Worm (Caenorhabditis elegans) whole organism, L1 larva: Measurements from ENCODE around the gene F25E2.2.

Experiments used
- C34B4.2 ChIP-seq: sonication (generic microtip); optimal IDR thresholded peaks from 2 replicates; lab custom pipeline; 2017; ENCODE audit warnings: mild to moderate bottlenecking, missing genetic modification characterization, missing compliant biosample characterization
- Y116A8C.19 ChIP-seq: sonication (generic microtip); optimal IDR thresholded peaks from 2 replicates; lab custom pipeline; 2016; ENCODE audit warnings: missing compliant biosample characterization, missing genetic modification characterization, borderline replicate concordance
- aha-1 ChIP-seq: fragments of 150-350 bp; optimal IDR thresholded peaks from 2 replicates; lab custom pipeline; 2014; ENCODE audit warnings: missing biosample characterization, missing genetic modification characterization
- alr-1 ChIP-seq: fragments of 200-800 bp; sonication (Bioruptor generic); optimal IDR thresholded peaks from 2 replicates; lab custom pipeline; 2018; ENCODE audit warnings: borderline replicate concordance, mild to moderate bottlenecking, missing genetic modification characterization, missing compliant biosample characterization
- ceh-63 ChIP-seq: fragments of 200-800 bp; sonication (Bioruptor generic); optimal IDR thresholded peaks from 2 replicates; lab custom pipeline; 2018; ENCODE audit warnings: mild to moderate bottlenecking, missing genetic modification characterization, missing compliant biosample characterization
- ceh-88 ChIP-seq: fragments of 200-800 bp; sonication (Bioruptor generic); IDR thresholded peaks from 2 replicates; pipeline ENCODE4 v1.3.6; 2022; ENCODE audit warnings: missing genetic modification characterization, missing compliant biosample characterization
- ces-1 ChIP-seq: fragments of 150-350 bp; optimal IDR thresholded peaks from 2 replicates; lab custom pipeline; 2014; ENCODE audit warnings: missing biosample characterization, missing genetic modification reagents, missing genetic modification characterization
- efl-1 ChIP-seq, 4 experiments: fragments of 150-350 bp; optimal IDR thresholded peaks in 3 of 4; peaks in 1 of 4; 1 replicate in 1 of 4; 2 replicates in 3 of 4; lab custom pipeline; 2014; ENCODE audit warnings: missing biosample characterization in 2 of 4, missing genetic modification characterization in 2 of 4, missing genetic modification reagents in 2 of 4
- efl-3 ChIP-seq: fragments of 200-800 bp; sonication (Bioruptor generic); optimal IDR thresholded peaks from 2 replicates; lab custom pipeline; 2018; ENCODE audit warnings: mild to moderate bottlenecking, missing genetic modification characterization, missing compliant biosample characterization
- egl-13 ChIP-seq: sonication (generic microtip); optimal IDR thresholded peaks from 2 replicates; lab custom pipeline; 2016; ENCODE audit warnings: missing genotype, missing genetic modification reagents, missing genetic modification characterization, missing compliant biosample characterization
- elt-2 ChIP-seq: sonication (generic microtip); optimal IDR thresholded peaks from 2 replicates; lab custom pipeline; 2016; ENCODE audit warnings: missing genetic modification characterization, mild to moderate bottlenecking, inconsistent platforms, missing compliant biosample characterization, missing genetic modification reagents
- fkh-10 ChIP-seq: sonication (generic microtip); optimal IDR thresholded peaks from 2 replicates; lab custom pipeline; 2017; ENCODE audit warnings: missing biosample characterization, missing genetic modification reagents, missing genetic modification characterization
- fkh-8 ChIP-seq: sonication (generic microtip); optimal IDR thresholded peaks from 2 replicates; lab custom pipeline; 2016; ENCODE audit warnings: mild to moderate bottlenecking, missing genetic modification characterization, missing compliant biosample characterization
- hlh-17 ChIP-seq: fragments of 200-800 bp; sonication (Bioruptor generic); optimal IDR thresholded peaks from 2 replicates; lab custom pipeline; 2018; ENCODE audit warnings: missing genetic modification characterization, mild to moderate bottlenecking, missing compliant biosample characterization, moderate library complexity, borderline replicate concordance
- lin-13 ChIP-seq: fragments of 150-350 bp; optimal IDR thresholded peaks from 2 replicates; lab custom pipeline; 2014; ENCODE audit warnings: missing biosample characterization, missing genetic modification reagents, missing genetic modification characterization
- lin-14 ChIP-seq: fragments of 200-800 bp; sonication (Bioruptor generic); optimal IDR thresholded peaks from 2 replicates; lab custom pipeline; 2018; ENCODE audit warnings: mild to moderate bottlenecking, missing genetic modification characterization, moderate library complexity, missing compliant biosample characterization
- lin-35 ChIP-seq, 2 experiments: fragments of 150-350 bp; optimal IDR thresholded peaks; 2 replicates each; lab custom pipeline; 2014; ENCODE audit warnings: missing biosample characterization in 2 of 2, missing genetic modification characterization in 2 of 2, missing genetic modification reagents in 2 of 2
- nhr-12 ChIP-seq: sonication (generic microtip); optimal IDR thresholded peaks from 2 replicates; lab custom pipeline; 2017; ENCODE audit warnings: missing biosample characterization, missing genetic modification characterization
- nhr-19 ChIP-seq: fragments of 200-800 bp; sonication (Bioruptor generic); conservative IDR thresholded peaks from 2 replicates; pipeline ENCODE4 v1.3.6; 2022; ENCODE audit warnings: missing genetic modification characterization, missing compliant biosample characterization
- nhr-28 ChIP-seq: fragments of 150-350 bp; optimal IDR thresholded peaks from 2 replicates; lab custom pipeline; 2014; ENCODE audit warnings: missing biosample characterization, missing genetic modification characterization
- nhr-47 ChIP-seq: sonication (generic microtip); optimal IDR thresholded peaks from 2 replicates; lab custom pipeline; 2016; ENCODE audit warnings: mild to moderate bottlenecking, missing genetic modification characterization, moderate library complexity, missing compliant biosample characterization
- nhr-71 ChIP-seq: sonication (generic microtip); optimal IDR thresholded peaks from 2 replicates; lab custom pipeline; 2016; ENCODE audit warnings: mild to moderate bottlenecking, missing genetic modification characterization, moderate library complexity, missing compliant biosample characterization
- nhr-76 ChIP-seq: sonication (generic microtip); optimal IDR thresholded peaks from 2 replicates; lab custom pipeline; 2017; ENCODE audit warnings: missing biosample characterization, missing genetic modification characterization
- nhr-77 ChIP-seq: fragments of 150-350 bp; optimal IDR thresholded peaks from 2 replicates; lab custom pipeline; 2014; ENCODE audit warnings: missing biosample characterization, missing genetic modification characterization
- nhr-90 ChIP-seq: sonication (generic microtip); optimal IDR thresholded peaks from 2 replicates; lab custom pipeline; 2016; ENCODE audit warnings: mild to moderate bottlenecking, missing genetic modification characterization, missing compliant biosample characterization; ENCODE audit not compliant: poor library complexity
- pag-3 ChIP-seq: sonication (generic microtip); optimal IDR thresholded peaks from 2 replicates; lab custom pipeline; 2017; ENCODE audit warnings: missing genetic modification characterization, mild to moderate bottlenecking, missing compliant biosample characterization, antibody characterized with exemption, borderline replicate concordance; ENCODE audit not compliant: insufficient read depth
- pax-3 ChIP-seq: fragments of 200-800 bp; sonication (Bioruptor generic); optimal IDR thresholded peaks from 2 replicates; lab custom pipeline; 2018; ENCODE audit warnings: mild to moderate bottlenecking, missing genetic modification characterization, moderate library complexity, missing compliant biosample characterization
- rnt-1 ChIP-seq: sonication (generic microtip); optimal IDR thresholded peaks from 2 replicates; lab custom pipeline; 2016; ENCODE audit warnings: mild to moderate bottlenecking, missing genetic modification characterization, moderate library complexity, missing compliant biosample characterization
- sptf-1 ChIP-seq: fragments of 150-350 bp; optimal IDR thresholded peaks from 2 replicates; lab custom pipeline; 2014; ENCODE audit warnings: missing biosample characterization, missing genetic modification characterization
- swsn-7 ChIP-seq: sonication (generic microtip); optimal IDR thresholded peaks from 2 replicates; lab custom pipeline; 2016; ENCODE audit warnings: missing genetic modification characterization, missing compliant biosample characterization
- unc-62 ChIP-seq: fragments of 150-350 bp; optimal IDR thresholded peaks from 2 replicates; lab custom pipeline; 2014; ENCODE audit warnings: missing biosample characterization, missing genetic modification reagents, missing genetic modification characterization
- vab-15 ChIP-seq: sonication (generic microtip); optimal IDR thresholded peaks from 2 replicates; lab custom pipeline; 2017; ENCODE audit warnings: missing genotype, mild to moderate bottlenecking, missing genetic modification characterization, missing compliant biosample characterization
- zag-1 ChIP-seq: fragments of 150-350 bp; optimal IDR thresholded peaks from 2 replicates; lab custom pipeline; 2014; ENCODE audit warnings: missing biosample characterization, missing genetic modification characterization
- zip-4 ChIP-seq: fragments of 200-800 bp; sonication (Bioruptor generic); optimal IDR thresholded peaks from 2 replicates; lab custom pipeline; 2018; ENCODE audit warnings: mild to moderate bottlenecking, missing genetic modification characterization, moderate library complexity, missing compliant biosample characterization
- ztf-4 ChIP-seq: fragments of 150-350 bp; optimal IDR thresholded peaks from 2 replicates; lab custom pipeline; 2014; ENCODE audit warnings: missing biosample characterization, missing genetic modification characterization

The F25E2.2 gene

DNA sequence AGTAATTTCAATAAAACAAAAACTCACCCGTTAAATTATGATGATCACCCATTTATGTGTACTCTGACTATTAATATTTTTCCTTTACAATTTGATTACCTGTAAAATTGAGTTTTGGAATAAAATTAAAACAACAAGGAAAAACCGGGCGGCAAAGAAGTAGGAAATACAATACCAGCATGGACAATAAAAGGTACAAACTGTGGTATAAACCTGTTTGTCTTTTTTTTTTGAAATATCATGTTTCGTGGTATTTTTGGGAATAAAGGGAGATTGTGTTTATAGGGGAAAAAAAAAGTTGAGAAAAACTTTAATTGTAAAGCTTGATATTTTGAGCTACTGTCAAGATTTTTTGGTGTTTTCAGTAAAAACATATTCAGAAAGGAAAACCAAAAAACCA is 14.8 kb upstream of the F25E2.2 start, which contains the start of gene daf-3:
daf-3 (minus strand) TSS at position 101 of the 400 bp plus-strand sequence.
- TF ChIP-seq ceh-88 (GFP tag; lab: Robert Waterston, UW) (no peak), nhr-19 (GFP tag; lab: Robert Waterston, UW) (no peak), egl-13 (no peak), efl-1 (optimal IDR thresholded peaks at IDR 0.05; lab: Kevin White, UChicago) (no peak), efl-1 (GFP tag; optimal IDR thresholded peaks at IDR 0.05 in 1 of 2; lab: Kevin White, UChicago) (no peak), lin-13 (GFP tag; lab: Kevin White, UChicago) (no peak)

DNA sequence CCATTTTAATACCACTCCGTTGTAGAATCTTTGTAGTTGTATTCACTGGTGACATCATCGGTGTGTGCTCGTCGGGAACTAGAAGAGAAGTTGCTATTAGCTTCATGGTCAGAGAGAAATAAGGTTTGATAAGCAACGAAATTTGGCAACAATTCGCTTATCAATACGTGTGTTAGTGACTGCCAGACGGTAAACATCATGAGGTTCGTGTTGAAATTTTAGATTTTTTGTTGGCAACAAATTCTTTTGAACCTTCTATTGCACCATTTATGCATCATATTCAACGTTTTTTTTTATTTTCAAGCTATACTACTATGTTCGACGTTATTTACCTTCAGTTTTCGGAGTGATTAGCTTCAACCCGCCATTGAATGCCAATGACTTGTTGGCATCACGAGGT is 13.1 kb upstream of the F25E2.2 start:
- peak in 1 of 2 experiments; percentile 30 for TF ChIP-seq lin-35 (GFP tag; optimal IDR thresholded peaks at IDR 0.05; lab: Kevin White, UChicago)
- no peak for TF ChIP-seq rnt-1 (tag; lab: Kevin White, UChicago)
- peak; percentile 15 for TF ChIP-seq elt-2 (tag; lab: Kevin White, UChicago)

ce11 chrX:817984-818383 is 7.4 kb upstream of the F25E2.2 start:
- TF ChIP-seq zag-1 (tag; lab: Kevin White, UChicago), result no peak
- no peak for TF ChIP-seq hlh-17 (GFP tag; lab: Kevin White, UChicago)
- no peak for TF ChIP-seq pag-3 (tag; lab: Kevin White, UChicago)
- no peak for TF ChIP-seq swsn-7 (tag; lab: Kevin White, UChicago)
- no peak for TF ChIP-seq nhr-12 (tag; lab: Kevin White, UChicago)
- no peak for TF ChIP-seq fkh-8
- TF ChIP-seq fkh-10 (GFP tag; lab: Kevin White, UChicago), result no peak
- TF ChIP-seq ces-1 (GFP tag; lab: Kevin White, UChicago), result no peak
- no peak for TF ChIP-seq efl-1 (optimal IDR thresholded peaks at IDR 0.05; lab: Kevin White, UChicago)
- TF ChIP-seq efl-1 (GFP tag; optimal IDR thresholded peaks at IDR 0.05 in 1 of 2; lab: Kevin White, UChicago), result no peak
- TF ChIP-seq sptf-1, result no peak
- no peak for TF ChIP-seq ztf-4 (tag; lab: Kevin White, UChicago)
- no peak for TF ChIP-seq nhr-47 (tag; lab: Kevin White, UChicago)
- no peak for TF ChIP-seq zip-4
- no peak for TF ChIP-seq nhr-71 (tag; lab: Kevin White, UChicago)
- TF ChIP-seq nhr-90 (tag; lab: Kevin White, UChicago), result no peak
- TF ChIP-seq nhr-77 (tag; lab: Kevin White, UChicago), result no peak
- TF ChIP-seq efl-3 (GFP tag; lab: Kevin White, UChicago), result no peak
- no peak for TF ChIP-seq nhr-28
- no peak for TF ChIP-seq Y116A8C.19 (tag; lab: Kevin White, UChicago)
- no peak for TF ChIP-seq nhr-76 (tag; lab: Kevin White, UChicago)

ce11 chrX:815929-816328 is 5.3 kb upstream of the F25E2.2 start, which contains the start of gene ifd-2:
Gene ifd-2, minus strand, starts transcription at chrX:815929.
- no peak for TF ChIP-seq efl-1 (optimal IDR thresholded peaks at IDR 0.05; lab: Kevin White, UChicago)
- TF ChIP-seq efl-1 (GFP tag; optimal IDR thresholded peaks at IDR 0.05 in 1 of 2; lab: Kevin White, UChicago), result peak in 1 of 2 experiments; percentile 7
- no peak for TF ChIP-seq alr-1 (tag; lab: Kevin White, UChicago)
- no peak for TF ChIP-seq vab-15 (tag; lab: Kevin White, UChicago)
- peak; percentile 51 for TF ChIP-seq elt-2 (tag; lab: Kevin White, UChicago)

ce11 chrX:813063-813462 is 2.5 kb upstream of the F25E2.2 start, which contains the start of gene F25E2.3:
Gene F25E2.3, minus strand, starts transcription at chrX:813163.
- TF ChIP-seq C34B4.2 (tag; lab: Kevin White, UChicago) (no peak), egl-13 (no peak), lin-14 (no peak), aha-1 (tag; lab: Kevin White, UChicago) (no peak), unc-62 (GFP tag; lab: Kevin White, UChicago) (no peak), ceh-63 (GFP tag; lab: Kevin White, UChicago) (no peak), pax-3 (tag; lab: Kevin White, UChicago) (no peak), nhr-12 (tag; lab: Kevin White, UChicago) (no peak)
